Worm (Caenorhabditis elegans): ENCODE measurements around the gene ZK287.7.
A peak's percentile ranks its signal among the peaks of the same experiment; 100 is the strongest.

The ZK287.7 gene

DNA sequence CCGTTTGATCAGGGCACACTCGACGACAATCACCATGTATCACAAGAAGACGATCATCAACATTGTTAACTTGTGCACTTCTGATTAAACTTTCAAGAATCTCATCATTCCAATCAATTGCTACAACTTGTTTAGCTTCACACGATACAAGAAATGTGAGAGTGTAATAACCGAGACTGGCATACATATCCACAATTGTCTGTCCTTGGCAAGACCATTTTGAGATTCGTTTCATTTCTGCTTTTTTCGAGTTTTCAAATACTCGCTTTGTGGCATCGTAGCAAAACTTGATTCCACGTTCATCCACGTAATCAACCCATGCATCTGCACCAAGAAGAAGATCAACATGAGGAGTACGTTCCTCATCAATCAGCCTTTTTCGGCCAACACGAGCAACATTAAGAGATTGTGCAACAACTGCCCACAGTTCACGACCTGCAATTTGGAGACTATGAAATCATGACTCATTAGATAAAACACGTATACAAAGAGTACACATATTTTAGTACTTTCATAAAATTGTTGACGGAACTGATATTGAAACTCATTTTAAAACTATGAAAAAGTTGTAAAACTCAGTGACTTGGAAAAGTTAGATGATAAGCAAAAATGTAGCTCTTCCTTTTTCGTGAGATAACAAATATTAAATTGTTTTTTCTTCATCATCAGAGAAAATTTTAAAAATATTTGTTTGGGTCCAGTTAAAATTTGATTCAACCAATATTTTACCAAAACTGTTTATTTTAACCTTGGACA lies 19.7 kb downstream of the ZK287.7 start:
- peak; percentile 67 for TF ChIP-seq aha-1 (tag)
- no peak for TF ChIP-seq T26A8.4 (GFP tag; IDR thresholded peaks at IDR 0.05)
- no peak for TF ChIP-seq nhr-48 (tag; optimal IDR thresholded peaks at IDR 0.05)
- no peak for TF ChIP-seq attf-4 (tag; optimal IDR thresholded peaks at IDR 0.05)
- TF ChIP-seq ctbp-1 (GFP tag; IDR thresholded peaks at IDR 0.05): no peak
- TF ChIP-seq T20F7.1 (GFP tag; optimal IDR thresholded peaks at IDR 0.05): no peak
- TF ChIP-seq daf-16 (GFP tag; optimal IDR thresholded peaks at IDR 0.05): no peak
- TF ChIP-seq daf-16 (tag; optimal IDR thresholded peaks at IDR 0.05): peak; percentile 37
- TF ChIP-seq nhr-28 (tag; optimal IDR thresholded peaks at IDR 0.05): peak; percentile 44
- no peak for TF ChIP-seq hlh-11 (tag; optimal IDR thresholded peaks at IDR 0.05)
- TF ChIP-seq jun-1 (tag; optimal IDR thresholded peaks at IDR 0.05): no peak
- peak; percentile 87 for TF ChIP-seq php-3 (GFP tag; IDR thresholded peaks at IDR 0.05)
- no peak for TF ChIP-seq F10B5.3 (tag; optimal IDR thresholded peaks at IDR 0.05)
- no peak for TF ChIP-seq mdt-29 (GFP tag; IDR thresholded peaks at IDR 0.05)
- no peak for TF ChIP-seq rbr-2 (tag; optimal IDR thresholded peaks at IDR 0.05)
- peak; percentile 24 for TF ChIP-seq nhr-77 (tag; optimal IDR thresholded peaks at IDR 0.05)
- TF ChIP-seq F37D6.2 (tag; optimal IDR thresholded peaks at IDR 0.05): no peak
- no peak for TF ChIP-seq set-16 (GFP tag; IDR thresholded peaks at IDR 0.05)
- TF ChIP-seq pqm-1 (tag; optimal IDR thresholded peaks at IDR 0.05): peak; percentile 47
- no peak for TF ChIP-seq unc-39 (tag; optimal IDR thresholded peaks at IDR 0.05)
- no peak for TF ChIP-seq D1046.2 (GFP tag; IDR thresholded peaks at IDR 0.05)
- peak in 1 of 2 experiments; percentile 93 for TF ChIP-seq unc-62 (GFP tag; optimal IDR thresholded peaks at IDR 0.05 in 1 of 2)
- no peak for TF ChIP-seq unc-62 (tag; optimal IDR thresholded peaks at IDR 0.05)
- no peak for TF ChIP-seq F26F4.8 (GFP tag; conservative IDR thresholded peaks at IDR 0.05)
- TF ChIP-seq nhr-76 (tag; optimal IDR thresholded peaks at IDR 0.05): no peak
- TF ChIP-seq ces-1 (GFP tag; optimal IDR thresholded peaks at IDR 0.05): no peak
- TF ChIP-seq saeg-2 (GFP tag; IDR thresholded peaks at IDR 0.05): no peak
- TF ChIP-seq tag-97 (GFP tag; IDR thresholded peaks at IDR 0.05): no peak
- no peak for TF ChIP-seq lin-13 (GFP tag; optimal IDR thresholded peaks at IDR 0.05)
- no peak for TF ChIP-seq nhr-111 (GFP tag; optimal IDR thresholded peaks at IDR 0.05)
- no peak for TF ChIP-seq daf-19 (GFP tag; conservative IDR thresholded peaks at IDR 0.05)
- peak; percentile 33 for TF ChIP-seq dve-1 (tag; optimal IDR thresholded peaks at IDR 0.05; ENCODE audit: insufficient read depth)

DNA sequence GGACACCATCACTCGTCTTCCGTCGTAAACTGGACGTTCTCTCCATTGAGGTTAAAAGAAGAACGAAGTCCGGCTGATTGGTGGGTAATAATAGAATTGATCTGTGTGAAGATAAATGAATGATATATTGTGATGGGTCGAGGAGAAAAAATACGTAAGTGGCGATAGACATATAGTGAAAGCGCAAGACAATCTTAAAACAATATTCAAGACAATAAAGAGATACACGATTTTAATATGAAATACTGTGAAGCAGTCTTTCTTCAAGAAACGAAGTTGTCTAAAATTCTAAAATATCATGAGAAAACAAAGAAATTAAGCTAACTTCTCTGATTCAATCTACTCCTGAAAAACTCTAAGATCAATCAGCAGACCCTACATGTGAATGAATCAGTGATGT lies 20.7 kb downstream of the ZK287.7 start, which contains the start of gene F40F9.10:
Gene F40F9.10, minus strand, starts transcription at position 101 of the 400 bp plus-strand sequence.
- no peak for TF ChIP-seq F49E8.2 (tag; optimal IDR thresholded peaks at IDR 0.05; ENCODE audit: borderline replicate concordance)
- no peak for TF ChIP-seq ztf-7 (tag; optimal IDR thresholded peaks at IDR 0.05)
- TF ChIP-seq Y5F2A.4 (GFP tag; optimal IDR thresholded peaks at IDR 0.05): no peak
- TF ChIP-seq hlh-11 (tag; optimal IDR thresholded peaks at IDR 0.05): no peak
- TF ChIP-seq fkh-10 (GFP tag; optimal IDR thresholded peaks at IDR 0.05): no peak
- no peak for TF ChIP-seq ztf-11 (tag; optimal IDR thresholded peaks at IDR 0.05)
- no peak for TF ChIP-seq egl-43 (GFP tag; IDR thresholded peaks at IDR 0.05)
- no peak for TF ChIP-seq ceh-32 (tag; optimal IDR thresholded peaks at IDR 0.05; ENCODE audit: poor library complexity)
- no peak for TF ChIP-seq F10B5.3 (tag; optimal IDR thresholded peaks at IDR 0.05)
- no peak for TF ChIP-seq ceh-20 (GFP tag; IDR thresholded peaks at IDR 0.05)

DNA sequence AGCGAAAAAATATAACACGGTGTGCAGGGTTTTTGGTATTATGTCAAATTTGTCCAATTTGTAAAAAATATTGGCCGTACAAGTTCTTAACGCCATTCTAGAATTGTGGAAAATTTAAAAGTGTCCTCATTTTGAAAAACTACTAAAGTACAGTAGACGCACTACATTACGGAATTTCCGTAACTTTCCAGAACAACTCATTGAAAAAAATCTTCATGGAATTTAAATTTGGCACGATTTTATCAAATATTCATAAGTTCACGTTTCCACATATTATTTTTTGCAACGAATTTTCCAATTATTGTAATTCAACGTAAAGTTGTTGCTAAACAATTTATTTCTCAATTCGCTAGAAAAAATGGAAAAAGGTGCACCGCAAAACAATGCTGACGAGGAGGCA lies 22.0 kb downstream of the ZK287.7 start, which contains the start of gene F40F9.3:
Gene F40F9.3, plus strand, starts transcription at position 301 of the 400 bp plus-strand sequence.
- TF ChIP-seq mxl-3 (GFP tag; optimal IDR thresholded peaks at IDR 0.05) (no peak), zfp-3 (GFP tag; conservative IDR thresholded peaks at IDR 0.05) (no peak), F26F4.8 (GFP tag; conservative IDR thresholded peaks at IDR 0.05) (no peak), nhr-102 (tag; optimal IDR thresholded peaks at IDR 0.05) (no peak), gei-8 (GFP tag; optimal IDR thresholded peaks at IDR 0.05) (no peak), F10B5.3 (tag; optimal IDR thresholded peaks at IDR 0.05) (no peak), dmd-9 (GFP tag; IDR thresholded peaks at IDR 0.05) (no peak)
